Worm (Caenorhabditis elegans): ENCODE measurements around the gene sra-4.

DNA sequence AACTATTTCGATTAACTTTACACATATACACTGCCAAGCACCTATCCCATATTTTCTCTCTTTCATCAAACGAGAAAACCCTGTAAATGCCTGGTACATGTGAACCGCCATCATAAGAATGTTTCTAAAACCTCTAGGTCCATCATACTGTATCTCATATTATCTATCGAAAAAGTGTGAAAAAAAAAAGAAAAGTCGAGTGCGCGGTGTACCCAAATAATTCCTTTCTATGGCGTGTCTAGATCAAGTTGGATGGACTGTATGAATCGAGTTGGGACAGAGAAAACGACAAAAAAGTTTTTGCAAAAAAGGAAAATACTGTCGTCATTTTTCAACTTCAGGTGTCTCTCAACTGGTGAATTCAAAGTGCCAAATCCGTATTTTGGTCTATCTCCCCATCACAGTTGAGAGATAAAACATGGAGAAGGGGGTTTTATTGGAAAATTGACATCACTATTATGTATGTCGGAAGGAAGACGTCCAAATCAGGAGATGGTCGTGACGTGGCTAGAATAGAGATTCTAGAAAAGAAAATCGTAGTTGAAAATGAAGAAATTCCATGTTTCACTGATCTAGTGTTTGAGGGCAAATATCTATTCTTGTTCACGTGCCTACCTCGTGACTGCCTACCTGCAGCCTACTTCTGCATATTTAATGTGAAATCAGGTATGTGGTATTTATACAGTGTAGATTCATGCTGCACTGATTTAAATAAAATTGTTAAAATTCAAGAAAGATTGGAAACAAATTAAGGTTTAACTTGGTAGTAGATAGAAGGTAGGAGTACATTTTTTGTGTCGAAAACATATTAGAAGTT is 49.2 kb downstream of the sra-4 start:
- no peak for TF ChIP-seq him-1 (tag; optimal IDR thresholded peaks at IDR 0.05)
- TF ChIP-seq dao-5 (tag; optimal IDR thresholded peaks at IDR 0.05) = no peak
- no peak for TF ChIP-seq W03F9.2 (tag; optimal IDR thresholded peaks at IDR 0.05)

Measured in whole organism, L4/young adult.